Fruit fly (Drosophila melanogaster): Measurements from ENCODE around the gene otu.
A peak's percentile ranks its signal among the peaks of the same experiment; 100 is the strongest.

Gene otu

DNA sequence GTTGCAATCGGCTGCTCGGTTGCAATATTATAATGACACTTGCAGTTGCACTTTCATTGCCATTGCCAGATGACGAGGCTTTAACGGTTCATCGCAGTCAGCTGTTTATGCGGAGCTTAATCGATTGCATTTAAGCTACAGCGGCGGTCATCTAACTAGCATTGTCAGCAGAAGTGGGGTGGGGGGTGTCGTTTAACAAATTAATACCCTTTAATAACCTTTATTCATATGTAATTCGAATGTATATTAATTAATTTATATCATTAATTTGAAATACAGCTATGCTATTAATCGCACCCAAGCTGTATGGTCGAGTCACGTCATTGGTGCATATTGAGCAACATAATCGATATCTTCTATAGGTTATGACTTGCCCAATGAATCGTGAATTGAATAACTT, 3.5 kb upstream of the otu start (continued):
- peak; percentile 76 for TF ChIP-seq CG18262 (tag; optimal IDR thresholded peaks at IDR 0.05)
- TF ChIP-seq CG9609 (GFP tag; optimal IDR thresholded peaks at IDR 0.05) = no peak
- TF ChIP-seq Kr (GFP tag; optimal IDR thresholded peaks at IDR 0.05) = no peak
- TF ChIP-seq CG16779 (GFP tag; IDR thresholded peaks at IDR 0.05) = no peak
- TF ChIP-seq Nf-YB (GFP tag; optimal IDR thresholded peaks at IDR 0.05) = peak; percentile 45
- TF ChIP-seq BEAF-32 (GFP tag; optimal IDR thresholded peaks at IDR 0.05) = no peak
- TF ChIP-seq da (GFP tag; optimal IDR thresholded peaks at IDR 0.05) = no peak
- peak; percentile 66 for TF ChIP-seq CG6272 (GFP tag; IDR thresholded peaks at IDR 0.05)
- TF ChIP-seq Gug (GFP tag; IDR thresholded peaks at IDR 0.05) = peak; percentile 75
- TF ChIP-seq rib (GFP tag; IDR thresholded peaks at IDR 0.05) = no peak
- TF ChIP-seq CG15011 (GFP tag; optimal IDR thresholded peaks at IDR 0.05) = no peak
- TF ChIP-seq ato (GFP tag; IDR thresholded peaks at IDR 0.05; ENCODE audit: partially characterized antibody) = no peak
- TF ChIP-seq Atf-2 (GFP tag; optimal IDR thresholded peaks at IDR 0.05) = no peak
- no peak for TF ChIP-seq nerfin-2 (GFP tag; IDR thresholded peaks at IDR 0.05; ENCODE audit: partially characterized antibody)
- peak; percentile 9 for TF ChIP-seq CG12299 (tag; optimal IDR thresholded peaks at IDR 0.05)
- peak; percentile 19; the same call in 1 of the 2 replicates for TF ChIP-seq crol (GFP tag; IDR thresholded peaks at IDR 0.05)
- TF ChIP-seq gem (tag; optimal IDR thresholded peaks at IDR 0.05) = peak; percentile 84
- peak; percentile 45 for TF ChIP-seq zen (tag; optimal IDR thresholded peaks at IDR 0.05)
- peak; percentile 79 for TF ChIP-seq Blimp-1 (GFP tag; optimal IDR thresholded peaks at IDR 0.05)
- TF ChIP-seq sens (GFP tag) = peak; percentile 94
- TF ChIP-seq CG2129 (GFP tag; IDR thresholded peaks at IDR 0.05; ENCODE audit: partially characterized antibody) = no peak
- peak; percentile 30 for TF ChIP-seq Mes4 (GFP tag; optimal IDR thresholded peaks at IDR 0.05)
- TF ChIP-seq CG4328 (GFP tag; optimal IDR thresholded peaks at IDR 0.05) = peak; percentile 21
- peak; percentile 78 for TF ChIP-seq bowl (GFP tag; IDR thresholded peaks at IDR 0.05)
- peak; percentile 39 for TF ChIP-seq cato (GFP tag; optimal IDR thresholded peaks at IDR 0.05; ENCODE audit: borderline replicate concordance)
- TF ChIP-seq CG4424 (GFP tag; optimal IDR thresholded peaks at IDR 0.05) = peak; percentile 77
- peak; percentile 10 for TF ChIP-seq CG30020 (tag; optimal IDR thresholded peaks at IDR 0.05)
- TF ChIP-seq sisA (GFP tag; IDR thresholded peaks at IDR 0.05) = peak; percentile 91
- TF ChIP-seq Hey (tag; optimal IDR thresholded peaks at IDR 0.05) = no peak
- TF ChIP-seq Dref (GFP tag; IDR thresholded peaks at IDR 0.05) = no peak
- peak; percentile 78 for TF ChIP-seq CG12071 (GFP tag; optimal IDR thresholded peaks at IDR 0.05)
- TF ChIP-seq Vsx1 (GFP tag; optimal IDR thresholded peaks at IDR 0.05) = peak; percentile 36
- TF ChIP-seq CG12155 (GFP tag; optimal IDR thresholded peaks at IDR 0.05) = peak; percentile 41
- TF ChIP-seq Lpt (GFP tag; optimal IDR thresholded peaks at IDR 0.05) = no peak
- TF ChIP-seq CG12659 (GFP tag; optimal IDR thresholded peaks at IDR 0.05) = peak; percentile 55
- peak; percentile 72 for TF ChIP-seq CG9817 (tag; optimal IDR thresholded peaks at IDR 0.05)
- 0 out of 2 replicates have a peak, but pooled peaks have one; percentile 26 for TF ChIP-seq klu (GFP tag; IDR thresholded peaks at IDR 0.05)
- TF ChIP-seq ara (GFP tag; IDR thresholded peaks at IDR 0.05) = peak; percentile 77
- TF ChIP-seq CG6689 (GFP tag; IDR thresholded peaks at IDR 0.05) = peak; percentile 89
- TF ChIP-seq mld (GFP tag; IDR thresholded peaks at IDR 0.05; ENCODE audit: partially characterized antibody) = no peak
- peak; percentile 5 for TF ChIP-seq CG31388 (GFP tag; optimal IDR thresholded peaks at IDR 0.05)
- TF ChIP-seq CG14441 (GFP tag; IDR thresholded peaks at IDR 0.05) = peak; percentile 89
- no peak for TF ChIP-seq CG4282 (GFP tag; optimal IDR thresholded peaks at IDR 0.05)
- TF ChIP-seq CG4617 (GFP tag; optimal IDR thresholded peaks at IDR 0.05; ENCODE audit: borderline replicate concordance) = no peak
- no peak for TF ChIP-seq p53 (GFP tag; optimal IDR thresholded peaks at IDR 0.05)
- TF ChIP-seq CG7987 (GFP tag; optimal IDR thresholded peaks at IDR 0.05) = peak; percentile 28
- TF ChIP-seq CG4854 (GFP tag; optimal IDR thresholded peaks at IDR 0.05) = peak; percentile 25
- TF ChIP-seq CG12769 (tag; optimal IDR thresholded peaks at IDR 0.05) = peak; percentile 44
- peak; percentile 20 for TF ChIP-seq Deaf1 (tag; optimal IDR thresholded peaks at IDR 0.05)
- TF ChIP-seq Xbp1 (GFP tag; optimal IDR thresholded peaks at IDR 0.05) = peak; percentile 82
- TF ChIP-seq Hr39 (optimal IDR thresholded peaks at IDR 0.05) = no peak
